Fruit fly (Drosophila melanogaster) S2 (cell line): ENCODE measurements around the gene Spn31A.

ENCODE experiments used
- CG8478 ChIP-seq: fragments of >200 bp; optimal IDR thresholded peaks from 2 replicates; lab custom pipeline; 2018
- CTCF ChIP-seq, 2 experiments: fragments of >200 bp; optimal IDR thresholded peaks; 2 replicates each; lab custom pipeline; 2018

DNA sequence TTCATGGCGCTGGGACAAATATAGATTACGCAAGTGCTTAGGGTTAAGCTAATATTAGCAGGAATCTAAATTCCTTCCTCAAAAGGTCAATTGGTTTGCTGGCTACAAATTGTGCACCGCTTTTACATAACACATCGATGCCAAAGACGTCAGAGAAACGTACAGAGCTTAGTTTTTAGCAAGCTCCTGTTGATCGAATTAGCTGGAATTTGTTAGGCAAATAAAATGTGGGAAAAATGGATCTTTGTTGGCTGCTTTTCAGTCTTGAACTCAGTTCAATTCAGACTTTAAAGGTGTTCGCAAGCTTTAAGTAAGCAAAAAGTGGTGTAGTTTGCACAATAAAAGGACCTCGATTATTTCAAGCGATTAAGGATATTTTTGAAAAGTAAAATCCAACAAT is 33.2 kb downstream of the Spn31A start, which contains the start of gene CG34109:
- TF ChIP-seq CTCF (optimal IDR thresholded peaks at IDR 0.05; lab: Kevin White, UChicago), result no peak
- no peak for TF ChIP-seq CG8478
